Fruit fly (Drosophila melanogaster): ENCODE data around the gene CG32579.

The CG32579 gene

dm6 chrX:16320197-16320921 lies 2.7 kb upstream of the CG32579 start, which contains the start of gene Cyp1 (continued):
- TF ChIP-seq CG3838 (GFP tag; optimal IDR thresholded peaks at IDR 0.05) (no peak), C15 (GFP tag; IDR thresholded peaks at IDR 0.05) (no peak), CkIIα-i1 (GFP tag; IDR thresholded peaks at IDR 0.05) (no peak), tio (GFP tag; optimal IDR thresholded peaks at IDR 0.05) (no peak), salm (tag; optimal IDR thresholded peaks at IDR 0.05) (no peak), unpg (GFP tag; optimal IDR thresholded peaks at IDR 0.05) (no peak), stc (GFP tag; IDR thresholded peaks at IDR 0.05) (0 out of 2 replicates have a peak, but pooled peaks have one; percentile 31), peb (GFP tag; IDR thresholded peaks at IDR 0.05) (no peak; the same call in 1 of the 2 replicates), CG12071 (GFP tag; optimal IDR thresholded peaks at IDR 0.05) (no peak), da (GFP tag; optimal IDR thresholded peaks at IDR 0.05) (no peak), Usf (GFP tag; optimal IDR thresholded peaks at IDR 0.05) (no peak), p53 (GFP tag; optimal IDR thresholded peaks at IDR 0.05) (no peak), disco-r (GFP tag; optimal IDR thresholded peaks at IDR 0.05) (no peak), CG15269 (tag; optimal IDR thresholded peaks at IDR 0.05) (peak; percentile 35), CG13624 (GFP tag; optimal IDR thresholded peaks at IDR 0.05) (no peak), CG7556 (GFP tag; optimal IDR thresholded peaks at IDR 0.05) (no peak), scrt (GFP tag; optimal IDR thresholded peaks at IDR 0.05) (no peak), GATAe (GFP tag; conservative IDR thresholded peaks at IDR 0.05) (no peak), usp (GFP tag; optimal IDR thresholded peaks at IDR 0.05) (no peak), CG18262 (tag; optimal IDR thresholded peaks at IDR 0.05) (peak; percentile 13), pnt (GFP tag; optimal IDR thresholded peaks at IDR 0.05) (no peak), CG16815 (GFP tag; optimal IDR thresholded peaks at IDR 0.05) (no peak), CG33557 (GFP tag; optimal IDR thresholded peaks at IDR 0.05) (no peak), HHEX (GFP tag; optimal IDR thresholded peaks at IDR 0.05) (no peak), chinmo (GFP tag; IDR thresholded peaks at IDR 0.05; ENCODE audit: partially characterized antibody) (peak; percentile 87), Xrp1 (GFP tag; IDR thresholded peaks at IDR 0.05) (peak; percentile 44; the same call in 1 of the 2 replicates), maf-S (GFP tag; optimal IDR thresholded peaks at IDR 0.05) (no peak), D19A (tag; optimal IDR thresholded peaks at IDR 0.05) (no peak), HLH3B (GFP tag; IDR thresholded peaks at IDR 0.05) (peak; percentile 19; the same call in 1 of the 2 replicates), sug (tag; optimal IDR thresholded peaks at IDR 0.05) (no peak), CG33213 (GFP tag; optimal IDR thresholded peaks at IDR 0.05) (no peak), Oaz (GFP tag; IDR thresholded peaks at IDR 0.05) (0 out of 2 replicates have a peak, but pooled peaks have one; percentile 11), sob (GFP tag; IDR thresholded peaks at IDR 0.05) (peak; percentile 69; the same call in 1 of the 2 replicates), CG14710 (tag; optimal IDR thresholded peaks at IDR 0.05) (peak; percentile 32), Doc2 (GFP tag; IDR thresholded peaks at IDR 0.05) (no peak), CG5245 (GFP tag; optimal IDR thresholded peaks at IDR 0.05) (no peak), CG6175 (GFP tag; IDR thresholded peaks at IDR 0.05) (0 out of 3 replicates have a peak, but pooled peaks have one; percentile 16), gfzf (GFP tag; optimal IDR thresholded peaks at IDR 0.05) (peak; percentile 28), Gsc (GFP tag; IDR thresholded peaks at IDR 0.05) (no peak), ato (GFP tag; IDR thresholded peaks at IDR 0.05; ENCODE audit: partially characterized antibody) (peak; percentile 82), bcd (GFP tag; optimal IDR thresholded peaks at IDR 0.05) (peak; percentile 8), CG8290 (GFP tag; optimal IDR thresholded peaks at IDR 0.05) (peak; percentile 24), CG8290 (tag; optimal IDR thresholded peaks at IDR 0.05) (peak; percentile 0 to 80), mirr (GFP tag; optimal IDR thresholded peaks at IDR 0.05) (peak; percentile 25), HLHmδ (GFP tag; optimal IDR thresholded peaks at IDR 0.05) (peak; percentile 31), CG8281 (tag; optimal IDR thresholded peaks at IDR 0.05) (no peak), CG2199 (GFP tag; IDR thresholded peaks at IDR 0.05) (no peak), Nf-YC (tag; optimal IDR thresholded peaks at IDR 0.05) (no peak), CG14050 (GFP tag; IDR thresholded peaks at IDR 0.05) (peak; percentile 43; the same call in 1 of the 3 replicates), Abd-B (GFP tag; optimal IDR thresholded peaks at IDR 0.05) (no peak)
